Worm (Caenorhabditis elegans) whole organism, mixed stage, embryonic: Measurements from ENCODE around the gene cng-2.

Experiments used
- blmp-1 ChIP-seq: fragments of 150-350 bp; optimal IDR thresholded peaks from 2 replicates; lab custom pipeline; 2014; ENCODE audit warnings: missing biosample characterization, missing genetic modification characterization
- ceh-43 ChIP-seq: fragments of 200-800 bp; sonication (Bioruptor generic); optimal IDR thresholded peaks from 2 replicates; lab custom pipeline; 2018; ENCODE audit warnings: mild to moderate bottlenecking, missing genetic modification characterization, moderate library complexity, missing compliant biosample characterization
- ceh-83 ChIP-seq: fragments of 200-800 bp; sonication (Bioruptor generic); optimal IDR thresholded peaks from 2 replicates; lab custom pipeline; 2018; ENCODE audit warnings: mild to moderate bottlenecking, missing genetic modification characterization, missing compliant biosample characterization
- ces-1 ChIP-seq: fragments of 150-350 bp; optimal IDR thresholded peaks from 2 replicates; lab custom pipeline; 2014; ENCODE audit warnings: missing biosample characterization, missing genetic modification reagents, missing genetic modification characterization
- cnd-1 ChIP-seq: fragments of 200-800 bp; sonication (Bioruptor generic); optimal IDR thresholded peaks from 2 replicates; lab custom pipeline; 2018; ENCODE audit warnings: mild to moderate bottlenecking, missing genetic modification characterization, missing compliant biosample characterization
- drap-1 ChIP-seq: fragments of 200-800 bp; sonication (Bioruptor generic); optimal IDR thresholded peaks from 3 replicates; lab custom pipeline; 2018; ENCODE audit warnings: mild to moderate bottlenecking, missing genetic modification characterization, missing compliant biosample characterization
- elt-1 ChIP-seq: sonication (generic microtip); optimal IDR thresholded peaks from 2 replicates; lab custom pipeline; 2017; ENCODE audit warnings: missing genetic modification characterization, mild to moderate bottlenecking, missing compliant biosample characterization, antibody characterized with exemption, moderate library complexity, borderline replicate concordance; ENCODE audit not compliant: insufficient read depth
- flh-1 ChIP-seq: fragments of 200-800 bp; sonication (Bioruptor generic); optimal IDR thresholded peaks from 2 replicates; lab custom pipeline; 2018; ENCODE audit warnings: mild to moderate bottlenecking, missing genetic modification characterization, moderate library complexity, missing compliant biosample characterization
- lin-13 ChIP-seq: fragments of 150-350 bp; optimal IDR thresholded peaks from 2 replicates; lab custom pipeline; 2014; ENCODE audit warnings: missing biosample characterization, missing genetic modification characterization
- lin-32 ChIP-seq: fragments of 200-800 bp; sonication (Bioruptor generic); optimal IDR thresholded peaks from 2 replicates; lab custom pipeline; 2018; ENCODE audit warnings: mild to moderate bottlenecking, missing genetic modification characterization, missing compliant biosample characterization
- lsy-2 ChIP-seq: fragments of 150-350 bp; optimal IDR thresholded peaks from 2 replicates; lab custom pipeline; 2014; ENCODE audit warnings: missing biosample characterization, missing genetic modification characterization
- mls-2 ChIP-seq: sonication (generic microtip); optimal IDR thresholded peaks from 2 replicates; lab custom pipeline; 2016; ENCODE audit warnings: mild to moderate bottlenecking, missing genetic modification characterization, moderate library complexity, missing compliant biosample characterization
- nhr-12 ChIP-seq: fragments of 150-350 bp; optimal IDR thresholded peaks from 2 replicates; lab custom pipeline; 2014; ENCODE audit warnings: missing biosample characterization, missing genetic modification characterization
- nhr-2 ChIP-seq: fragments of 150-350 bp; optimal IDR thresholded peaks from 2 replicates; lab custom pipeline; 2014; ENCODE audit warnings: missing biosample characterization, missing genetic modification characterization
- nhr-76 ChIP-seq: sonication (generic microtip); optimal IDR thresholded peaks from 2 replicates; lab custom pipeline; 2017; ENCODE audit warnings: missing biosample characterization, missing genetic modification characterization
- pha-4 ChIP-seq: fragments of 150-350 bp; optimal IDR thresholded peaks from 2 replicates; lab custom pipeline; 2018; ENCODE audit warnings: missing biosample characterization, missing genetic modification reagents, missing genetic modification characterization
- snpc-4 ChIP-seq: fragments of 150-350 bp; optimal IDR thresholded peaks from 2 replicates; lab custom pipeline; 2014; ENCODE audit warnings: missing biosample characterization, missing genetic modification characterization
- sptf-1 ChIP-seq: sonication (generic microtip); optimal IDR thresholded peaks from 2 replicates; lab custom pipeline; 2017; ENCODE audit warnings: mild to moderate bottlenecking, missing genetic modification characterization, moderate library complexity, missing compliant biosample characterization
- unc-120 ChIP-seq: sonication (generic microtip); optimal IDR thresholded peaks from 2 replicates; lab custom pipeline; 2017; ENCODE audit warnings: missing genetic modification characterization, missing compliant biosample characterization; ENCODE audit not compliant: poor library complexity, severe bottlenecking
- unc-39 ChIP-seq: fragments of 150-350 bp; optimal IDR thresholded peaks from 2 replicates; lab custom pipeline; 2014; ENCODE audit warnings: missing biosample characterization, missing genetic modification characterization
- zip-8 ChIP-seq: fragments of 150-350 bp; optimal IDR thresholded peaks from 2 replicates; lab custom pipeline; 2014; ENCODE audit warnings: missing biosample characterization, missing genetic modification characterization
- ztf-11 ChIP-seq: fragments of 150-350 bp; optimal IDR thresholded peaks from 2 replicates; lab custom pipeline; 2014; ENCODE audit warnings: missing biosample characterization, missing genetic modification characterization

The cng-2 gene

ce11 chrIV:2065895-2066294 is 28.9 kb downstream of the cng-2 start, which contains the start of gene arrd-26:
Gene arrd-26 (plus strand): TSS chrIV:2066195.
- TF ChIP-seq unc-120 (tag; lab: Kevin White, UChicago) (no peak), ces-1 (GFP tag; lab: Kevin White, UChicago) (peak; percentile 24), nhr-76 (tag; lab: Kevin White, UChicago) (no peak), mls-2 (tag; lab: Kevin White, UChicago) (no peak), ceh-43 (no peak), nhr-2 (tag; lab: Kevin White, UChicago) (no peak)
- TF ChIP-seq, all 35 proteins: peak for 1

- TF ChIP-seq ces-1 (GFP tag; lab: Kevin White, UChicago) (peak; percentile 65), snpc-4 (tag; lab: Kevin White, UChicago) (no peak)
Observed at ce11 chrIV:2077159-2077835, 40.3 kb downstream of the cng-2 start.

ce11 chrIV:2080340-2080739 is 43.3 kb downstream of the cng-2 start:
- TF ChIP-seq blmp-1 (no peak), ceh-83 (GFP tag; lab: Kevin White, UChicago) (no peak), ceh-43 (no peak), nhr-12 (tag; lab: Kevin White, UChicago) (no peak), flh-1 (GFP tag; lab: Kevin White, UChicago) (no peak), drap-1 (GFP tag; lab: Kevin White, UChicago) (no peak), unc-120 (tag; lab: Kevin White, UChicago) (no peak), cnd-1 (tag; lab: Kevin White, UChicago) (no peak), ztf-11 (no peak), unc-39 (tag; lab: Kevin White, UChicago) (no peak), ces-1 (GFP tag; lab: Kevin White, UChicago) (no peak), zip-8 (tag; lab: Kevin White, UChicago) (no peak)

- TF ChIP-seq drap-1 (GFP tag; lab: Kevin White, UChicago) = peak; percentile 24
- TF ChIP-seq lsy-2 (tag; lab: Kevin White, UChicago) = no peak
- TF ChIP-seq, all 35 proteins: peak for 1
Observed at ce11 chrIV:2083146-2083545, 46.2 kb downstream of the cng-2 start.

ce11 chrIV:2083734-2084133 is 46.7 kb downstream of the cng-2 start, which contains the start of gene mca-2:
Gene mca-2 (plus strand): TSS chrIV:2084034.
- TF ChIP-seq pha-4 (tag; lab: Kevin White, UChicago) (no peak), zip-8 (tag; lab: Kevin White, UChicago) (no peak), sptf-1 (tag; lab: Kevin White, UChicago) (no peak), elt-1 (tag; lab: Kevin White, UChicago) (no peak), ceh-83 (GFP tag; lab: Kevin White, UChicago) (no peak), unc-120 (tag; lab: Kevin White, UChicago) (no peak), lin-32 (GFP tag; lab: Kevin White, UChicago) (no peak), lsy-2 (tag; lab: Kevin White, UChicago) (no peak), ces-1 (GFP tag; lab: Kevin White, UChicago) (no peak), nhr-2 (tag; lab: Kevin White, UChicago) (no peak), lin-13 (tag; lab: Kevin White, UChicago) (no peak)
